Worm (Caenorhabditis elegans) whole organism, late embryonic: ENCODE results near the gene C31E10.5.

ENCODE experiments used
- F13H6.1 ChIP-seq: sonication (generic microtip); optimal IDR thresholded peaks from 2 replicates; lab custom pipeline; 2016; ENCODE audit warnings: missing genetic modification characterization, missing compliant biosample characterization
- T23F11.4 ChIP-seq: fragments of 200-800 bp; sonication (Bioruptor generic); optimal IDR thresholded peaks from 2 replicates; lab custom pipeline; 2018; ENCODE audit warnings: mild to moderate bottlenecking, missing genetic modification characterization, missing compliant biosample characterization
- Y22D7AL.16 ChIP-seq: sonication (generic microtip); optimal IDR thresholded peaks from 2 replicates; lab custom pipeline; 2016; ENCODE audit warnings: missing genetic modification characterization, missing compliant biosample characterization
- ama-1 ChIP-seq: fragments of 150-350 bp; optimal IDR thresholded peaks from 2 replicates; lab custom pipeline; 2014
- ceh-24 ChIP-seq: sonication (generic microtip); optimal IDR thresholded peaks from 2 replicates; lab custom pipeline; 2016; ENCODE audit warnings: mild to moderate bottlenecking, missing genetic modification characterization, missing compliant biosample characterization
- ceh-45 ChIP-seq: fragments of 200-800 bp; sonication (Bioruptor generic); IDR thresholded peaks from 2 replicates; pipeline ENCODE4 v1.3.6; 2022; ENCODE audit warnings: missing genetic modification reagents, missing genetic modification characterization, missing compliant biosample characterization
- hlh-30 ChIP-seq: sonication (generic microtip); optimal IDR thresholded peaks from 2 replicates; lab custom pipeline; 2017; ENCODE audit warnings: antibody characterized with exemption, missing genetic modification characterization, missing compliant biosample characterization; ENCODE audit not compliant: insufficient read depth
- lin-11 ChIP-seq: fragments of 200-800 bp; sonication (Bioruptor generic); optimal IDR thresholded peaks from 2 replicates; lab custom pipeline; 2018; ENCODE audit warnings: mild to moderate bottlenecking, missing genetic modification characterization, missing compliant biosample characterization
- mec-3 ChIP-seq: sonication (generic microtip); optimal IDR thresholded peaks from 2 replicates; lab custom pipeline; 2016; ENCODE audit warnings: borderline replicate concordance, missing genetic modification characterization, missing compliant biosample characterization
- pha-4 ChIP-seq: fragments of 150-350 bp; optimal IDR thresholded peaks from 2 replicates; lab custom pipeline; 2018; ENCODE audit warnings: missing biosample characterization, missing genetic modification reagents, missing genetic modification characterization
- tbx-2 ChIP-seq: sonication (generic microtip); optimal IDR thresholded peaks from 2 replicates; lab custom pipeline; 2016; ENCODE audit warnings: missing genetic modification characterization, missing compliant biosample characterization

ce11 chrX:14003538-14003937 is 7.9 kb upstream of the C31E10.5 start:
- no peak for TF ChIP-seq pha-4
- TF ChIP-seq mec-3 = no peak
- TF ChIP-seq Y22D7AL.16 = no peak
- no peak for TF ChIP-seq ama-1 (lab: Kevin White, UChicago)
- TF ChIP-seq T23F11.4 (GFP tag; lab: Kevin White, UChicago) = no peak
- TF ChIP-seq ceh-45 = no peak
- TF ChIP-seq lin-11 = no peak
- no peak for TF ChIP-seq hlh-30 (tag; lab: Kevin White, UChicago)
- TF ChIP-seq F13H6.1 (tag; lab: Kevin White, UChicago) = no peak
- TF ChIP-seq ceh-24 = no peak
- TF ChIP-seq tbx-2 = no peak
